Worm (Caenorhabditis elegans) whole organism, mixed stage, embryonic: ENCODE measurements around the gene cpna-2.

Source experiments
- M03D4.4 ChIP-seq: sonication (generic microtip); optimal IDR thresholded peaks from 2 replicates; lab custom pipeline; 2017; ENCODE audit warnings: mild to moderate bottlenecking, missing genetic modification characterization, missing compliant biosample characterization
- bed-3 ChIP-seq: fragments of 200-800 bp; sonication (Bioruptor generic); optimal IDR thresholded peaks from 3 replicates; lab custom pipeline; 2018; ENCODE audit warnings: mild to moderate bottlenecking, missing genetic modification characterization, moderate library complexity, missing compliant biosample characterization
- blmp-1 ChIP-seq: fragments of 150-350 bp; optimal IDR thresholded peaks from 2 replicates; lab custom pipeline; 2014; ENCODE audit warnings: missing biosample characterization, missing genetic modification characterization
- ceh-43 ChIP-seq: fragments of 200-800 bp; sonication (Bioruptor generic); optimal IDR thresholded peaks from 2 replicates; lab custom pipeline; 2018; ENCODE audit warnings: mild to moderate bottlenecking, missing genetic modification characterization, moderate library complexity, missing compliant biosample characterization
- ces-1 ChIP-seq: fragments of 150-350 bp; optimal IDR thresholded peaks from 2 replicates; lab custom pipeline; 2014; ENCODE audit warnings: missing biosample characterization, missing genetic modification reagents, missing genetic modification characterization
- cnd-1 ChIP-seq: fragments of 200-800 bp; sonication (Bioruptor generic); optimal IDR thresholded peaks from 2 replicates; lab custom pipeline; 2018; ENCODE audit warnings: mild to moderate bottlenecking, missing genetic modification characterization, missing compliant biosample characterization
- drap-1 ChIP-seq: fragments of 200-800 bp; sonication (Bioruptor generic); optimal IDR thresholded peaks from 3 replicates; lab custom pipeline; 2018; ENCODE audit warnings: mild to moderate bottlenecking, missing genetic modification characterization, missing compliant biosample characterization
- elt-1 ChIP-seq: sonication (generic microtip); optimal IDR thresholded peaks from 2 replicates; lab custom pipeline; 2017; ENCODE audit warnings: missing genetic modification characterization, mild to moderate bottlenecking, missing compliant biosample characterization, antibody characterized with exemption, moderate library complexity, borderline replicate concordance; ENCODE audit not compliant: insufficient read depth
- elt-3 ChIP-seq: fragments of 150-350 bp; optimal IDR thresholded peaks from 2 replicates; lab custom pipeline; 2014; ENCODE audit warnings: missing biosample characterization, missing genetic modification characterization
- flh-1 ChIP-seq: fragments of 200-800 bp; sonication (Bioruptor generic); optimal IDR thresholded peaks from 2 replicates; lab custom pipeline; 2018; ENCODE audit warnings: mild to moderate bottlenecking, missing genetic modification characterization, moderate library complexity, missing compliant biosample characterization
- ham-2 ChIP-seq: fragments of 200-800 bp; sonication (Bioruptor generic); optimal IDR thresholded peaks from 2 replicates; lab custom pipeline; 2018; ENCODE audit warnings: mild to moderate bottlenecking, missing genetic modification characterization, missing compliant biosample characterization
- hlh-1 ChIP-seq: fragments of 150-350 bp; optimal IDR thresholded peaks from 2 replicates; lab custom pipeline; 2014; ENCODE audit warnings: missing biosample characterization, missing genetic modification reagents, missing genetic modification characterization
- lin-13 ChIP-seq: fragments of 150-350 bp; optimal IDR thresholded peaks from 2 replicates; lab custom pipeline; 2014; ENCODE audit warnings: missing biosample characterization, missing genetic modification characterization
- lin-32 ChIP-seq: fragments of 200-800 bp; sonication (Bioruptor generic); optimal IDR thresholded peaks from 2 replicates; lab custom pipeline; 2018; ENCODE audit warnings: mild to moderate bottlenecking, missing genetic modification characterization, missing compliant biosample characterization
- mab-5 ChIP-seq: fragments of 150-350 bp; optimal IDR thresholded peaks from 2 replicates; lab custom pipeline; 2014; ENCODE audit warnings: missing biosample characterization, missing genetic modification characterization
- mep-1 ChIP-seq: fragments of 150-350 bp; optimal IDR thresholded peaks from 2 replicates; lab custom pipeline; 2017; ENCODE audit warnings: missing biosample characterization, missing genetic modification reagents, missing genetic modification characterization, inconsistent platforms
- mls-2 ChIP-seq: sonication (generic microtip); optimal IDR thresholded peaks from 2 replicates; lab custom pipeline; 2016; ENCODE audit warnings: mild to moderate bottlenecking, missing genetic modification characterization, moderate library complexity, missing compliant biosample characterization
- nhr-2 ChIP-seq: fragments of 150-350 bp; optimal IDR thresholded peaks from 2 replicates; lab custom pipeline; 2014; ENCODE audit warnings: missing biosample characterization, missing genetic modification characterization
- nhr-237 ChIP-seq: fragments of 150-350 bp; optimal IDR thresholded peaks from 2 replicates; lab custom pipeline; 2014; ENCODE audit warnings: missing biosample characterization, missing genetic modification characterization
- nhr-28 ChIP-seq: fragments of 150-350 bp; optimal IDR thresholded peaks from 2 replicates; lab custom pipeline; 2014; ENCODE audit warnings: missing biosample characterization, missing genetic modification characterization
- nhr-76 ChIP-seq: sonication (generic microtip); optimal IDR thresholded peaks from 2 replicates; lab custom pipeline; 2017; ENCODE audit warnings: missing biosample characterization, missing genetic modification characterization
- pha-4 ChIP-seq: fragments of 150-350 bp; optimal IDR thresholded peaks from 2 replicates; lab custom pipeline; 2018; ENCODE audit warnings: missing biosample characterization, missing genetic modification reagents, missing genetic modification characterization
- sem-2 ChIP-seq: fragments of 200-800 bp; sonication (Bioruptor generic); optimal IDR thresholded peaks from 2 replicates; lab custom pipeline; 2018; ENCODE audit warnings: mild to moderate bottlenecking, missing genetic modification characterization, missing compliant biosample characterization
- snpc-4 ChIP-seq: fragments of 150-350 bp; optimal IDR thresholded peaks from 2 replicates; lab custom pipeline; 2014; ENCODE audit warnings: missing biosample characterization, missing genetic modification characterization
- sptf-1 ChIP-seq: sonication (generic microtip); optimal IDR thresholded peaks from 2 replicates; lab custom pipeline; 2017; ENCODE audit warnings: mild to moderate bottlenecking, missing genetic modification characterization, moderate library complexity, missing compliant biosample characterization
- tbx-8 ChIP-seq: fragments of 200-800 bp; sonication (Bioruptor generic); optimal IDR thresholded peaks from 2 replicates; lab custom pipeline; 2018; ENCODE audit warnings: mild to moderate bottlenecking, missing genetic modification characterization, moderate library complexity, missing compliant biosample characterization
- unc-120 ChIP-seq: sonication (generic microtip); optimal IDR thresholded peaks from 2 replicates; lab custom pipeline; 2017; ENCODE audit warnings: missing genetic modification characterization, missing compliant biosample characterization; ENCODE audit not compliant: poor library complexity, severe bottlenecking
- unc-39 ChIP-seq: fragments of 150-350 bp; optimal IDR thresholded peaks from 2 replicates; lab custom pipeline; 2014; ENCODE audit warnings: missing biosample characterization, missing genetic modification characterization
- unc-62 ChIP-seq: fragments of 150-350 bp; optimal IDR thresholded peaks from 2 replicates; lab custom pipeline; 2014; ENCODE audit warnings: missing biosample characterization, missing genetic modification reagents, missing genetic modification characterization
- zip-8 ChIP-seq: fragments of 150-350 bp; optimal IDR thresholded peaks from 2 replicates; lab custom pipeline; 2014; ENCODE audit warnings: missing biosample characterization, missing genetic modification characterization
- ztf-11 ChIP-seq: fragments of 150-350 bp; optimal IDR thresholded peaks from 2 replicates; lab custom pipeline; 2014; ENCODE audit warnings: missing biosample characterization, missing genetic modification characterization

Gene cpna-2

ce11 chrII:7758397-7759135 lies 33.9 kb downstream of the cpna-2 start, which contains the start of gene B0228.7:
Gene B0228.7 (minus strand): TSS chrII:7759023.
- TF ChIP-seq unc-62 (GFP tag; lab: Kevin White, UChicago) (no peak), flh-1 (GFP tag; lab: Kevin White, UChicago) (no peak), unc-39 (tag; lab: Kevin White, UChicago) (no peak), mls-2 (no peak), sptf-1 (tag; lab: Kevin White, UChicago) (no peak), ztf-11 (tag; lab: Kevin White, UChicago) (no peak), lin-13 (tag; lab: Kevin White, UChicago) (no peak), blmp-1 (tag; lab: Kevin White, UChicago) (no peak), tbx-8 (GFP tag; lab: Kevin White, UChicago) (no peak), nhr-2 (tag; lab: Kevin White, UChicago) (no peak), zip-8 (tag; lab: Kevin White, UChicago) (no peak), nhr-237 (no peak)

- TF ChIP-seq ham-2 (GFP tag; lab: Kevin White, UChicago) (no peak), pha-4 (tag; lab: Kevin White, UChicago) (no peak), bed-3 (no peak), drap-1 (GFP tag; lab: Kevin White, UChicago) (no peak)
These were observed 36.7 kb downstream of the cpna-2 start, which contains the start of gene B0228.8 for ce11 chrII:7761440-7761839. Gene B0228.8 (minus strand): TSS chrII:7761540.

- TF ChIP-seq sem-2 (GFP tag; lab: Kevin White, UChicago) (no peak), sptf-1 (tag; lab: Kevin White, UChicago) (no peak), flh-1 (GFP tag; lab: Kevin White, UChicago) (no peak), unc-120 (tag; lab: Kevin White, UChicago) (no peak), blmp-1 (tag; lab: Kevin White, UChicago) (no peak), elt-3 (tag; lab: Kevin White, UChicago) (no peak)
These were observed 38.9 kb downstream of the cpna-2 start, which contains the start of gene B0228.9 for ce11 chrII:7763569-7763968. Gene B0228.9 (minus strand): TSS chrII:7763669.

- TF ChIP-seq nhr-237 = no peak
- no peak for TF ChIP-seq ces-1
- no peak for TF ChIP-seq bed-3
- TF ChIP-seq elt-1 (tag; lab: Kevin White, UChicago) = no peak
- TF ChIP-seq snpc-4 = no peak
- TF ChIP-seq M03D4.4 (tag; lab: Kevin White, UChicago) = no peak
These were observed 40.8 kb downstream of the cpna-2 start, which contains the start of gene srh-39 for ce11 chrII:7765456-7765855. Gene srh-39 (minus strand): TSS chrII:7765556.

- TF ChIP-seq blmp-1 (tag; lab: Kevin White, UChicago) (no peak), mab-5 (tag; lab: Kevin White, UChicago) (no peak), nhr-28 (tag; lab: Kevin White, UChicago) (no peak), ceh-43 (no peak), unc-120 (tag; lab: Kevin White, UChicago) (no peak), lin-32 (GFP tag; lab: Kevin White, UChicago) (no peak), mep-1 (tag; lab: Kevin White, UChicago) (no peak), bed-3 (no peak), nhr-76 (tag; lab: Kevin White, UChicago) (no peak), nhr-237 (no peak), flh-1 (GFP tag; lab: Kevin White, UChicago) (no peak), lin-13 (tag; lab: Kevin White, UChicago) (no peak), elt-3 (tag; lab: Kevin White, UChicago) (no peak)
These were observed 44.6 kb downstream of the cpna-2 start for ce11 chrII:7769254-7769653.

- TF ChIP-seq lin-13 (tag; lab: Kevin White, UChicago) (no peak), mep-1 (tag; lab: Kevin White, UChicago) (no peak), nhr-2 (tag; lab: Kevin White, UChicago) (no peak), sptf-1 (tag; lab: Kevin White, UChicago) (no peak), lin-32 (GFP tag; lab: Kevin White, UChicago) (no peak), ztf-11 (tag; lab: Kevin White, UChicago) (no peak), sem-2 (GFP tag; lab: Kevin White, UChicago) (no peak), M03D4.4 (tag; lab: Kevin White, UChicago) (no peak), flh-1 (GFP tag; lab: Kevin White, UChicago) (no peak), nhr-76 (tag; lab: Kevin White, UChicago) (no peak), nhr-28 (tag; lab: Kevin White, UChicago) (no peak), drap-1 (GFP tag; lab: Kevin White, UChicago) (no peak), nhr-237 (no peak), tbx-8 (GFP tag; lab: Kevin White, UChicago) (no peak), hlh-1 (tag; lab: Kevin White, UChicago) (no peak), mab-5 (tag; lab: Kevin White, UChicago) (no peak), cnd-1 (tag; lab: Kevin White, UChicago) (no peak), elt-3 (tag; lab: Kevin White, UChicago) (no peak)
These were observed 45.5 kb downstream of the cpna-2 start for ce11 chrII:7770253-7770652.
